Fruit fly (Drosophila melanogaster) ovary, adult (tissue): Measurements from ENCODE around the gene tbrd-1.

Experiments used
- CG17801 ChIP-seq: fragments of 200-800 bp; optimal IDR thresholded peaks from 2 replicates; lab custom pipeline; 2019; ENCODE audit warnings: missing biosample characterization, mild to moderate bottlenecking, missing genetic modification characterization, moderate library complexity; ENCODE audit not compliant: partially characterized antibody

Gene tbrd-1

dm6 chr3R:23876699-23877098, 16.7 kb downstream of the tbrd-1 start:
- no peak for TF ChIP-seq CG17801 (GFP tag; lab: Kevin White, UChicago)

DNA sequence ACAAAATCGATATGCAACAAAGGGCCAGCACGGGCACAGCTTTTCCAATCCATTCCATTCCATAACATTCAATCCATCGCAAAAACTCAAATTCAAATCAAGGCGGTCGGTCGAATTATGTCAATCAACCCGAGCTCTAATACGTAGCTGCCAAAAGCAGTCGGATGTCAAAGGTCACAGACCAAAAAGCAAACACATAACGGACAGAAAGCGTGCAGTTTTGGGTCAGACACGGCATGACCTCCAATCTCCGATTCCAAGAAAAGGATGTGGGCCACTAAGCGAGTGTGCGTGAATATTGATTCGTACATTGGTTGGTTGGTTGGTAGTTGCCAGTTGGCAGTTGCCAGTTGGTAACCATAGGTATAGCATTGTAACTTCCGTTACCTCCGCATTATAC, 18.6 kb downstream of the tbrd-1 start:
- TF ChIP-seq CG17801 (GFP tag; lab: Kevin White, UChicago): no peak

DNA sequence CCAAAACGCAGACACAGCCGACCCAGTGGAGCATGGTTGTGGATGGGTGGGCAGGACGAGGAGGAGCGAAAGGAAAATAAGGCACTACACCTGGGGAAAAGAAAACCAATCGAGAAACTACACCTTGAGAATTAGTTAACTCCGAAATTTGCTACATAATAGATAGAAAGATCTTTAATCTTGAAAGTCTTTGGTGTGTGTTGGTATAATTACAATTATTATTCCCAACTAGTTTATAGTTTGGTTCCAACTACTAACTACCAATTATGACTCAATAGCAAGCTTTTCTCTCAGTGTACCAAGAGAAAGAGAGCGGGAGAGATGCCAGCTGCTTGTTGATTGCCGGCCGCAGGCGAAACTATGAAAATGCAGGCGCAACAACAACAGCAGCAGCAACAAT, 19.2 kb downstream of the tbrd-1 start:
- TF ChIP-seq CG17801 (GFP tag; lab: Kevin White, UChicago): no peak

- TF ChIP-seq CG17801 (GFP tag; lab: Kevin White, UChicago): no peak
These were observed 20.7 kb downstream of the tbrd-1 start for dm6 chr3R:23872606-23873192.

DNA sequence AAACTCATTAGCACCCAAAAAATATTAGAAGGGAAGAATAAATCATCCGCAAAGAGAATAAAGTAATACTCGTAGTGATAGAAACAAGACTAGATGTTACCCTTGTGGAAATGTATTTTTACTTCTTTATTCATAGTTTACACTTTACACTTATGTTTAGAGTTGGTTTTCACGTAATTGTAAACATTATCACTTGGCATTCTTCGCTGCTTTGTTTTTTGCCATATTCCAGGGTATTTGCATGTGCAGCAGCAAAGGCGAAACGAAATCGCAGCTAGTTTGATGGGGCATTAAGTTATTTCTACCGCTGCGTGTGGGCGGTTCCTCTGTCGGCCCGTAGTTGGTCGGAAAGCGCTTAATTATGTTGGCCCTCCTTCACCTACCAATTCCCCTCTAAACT, 21.6 kb downstream of the tbrd-1 start:
- TF ChIP-seq CG17801 (GFP tag; lab: Kevin White, UChicago): no peak

DNA sequence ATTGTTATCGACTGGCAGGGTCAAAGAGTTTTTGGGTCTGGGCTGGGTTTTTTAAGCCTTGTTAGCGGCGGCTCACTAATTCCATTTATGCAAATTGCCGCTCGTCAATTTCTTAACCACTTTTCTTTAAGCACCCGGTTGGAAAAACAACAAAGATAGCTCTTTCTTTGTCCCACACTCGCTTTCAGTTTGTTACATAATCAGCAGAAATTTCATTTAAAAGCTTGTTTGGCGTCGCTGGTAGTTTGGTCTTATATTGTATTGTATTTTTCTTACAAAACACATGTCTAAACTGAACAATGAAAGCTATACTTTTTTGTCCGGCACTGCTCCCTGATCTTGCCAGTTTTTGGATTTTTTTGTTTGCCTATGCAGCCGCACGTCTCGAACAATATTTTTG, 23.4 kb downstream of the tbrd-1 start:
- no peak for TF ChIP-seq CG17801 (GFP tag; lab: Kevin White, UChicago)

dm6 chr3R:23869203-23869892, 24.0 kb downstream of the tbrd-1 start:
- TF ChIP-seq CG17801 (GFP tag; lab: Kevin White, UChicago): no peak

DNA sequence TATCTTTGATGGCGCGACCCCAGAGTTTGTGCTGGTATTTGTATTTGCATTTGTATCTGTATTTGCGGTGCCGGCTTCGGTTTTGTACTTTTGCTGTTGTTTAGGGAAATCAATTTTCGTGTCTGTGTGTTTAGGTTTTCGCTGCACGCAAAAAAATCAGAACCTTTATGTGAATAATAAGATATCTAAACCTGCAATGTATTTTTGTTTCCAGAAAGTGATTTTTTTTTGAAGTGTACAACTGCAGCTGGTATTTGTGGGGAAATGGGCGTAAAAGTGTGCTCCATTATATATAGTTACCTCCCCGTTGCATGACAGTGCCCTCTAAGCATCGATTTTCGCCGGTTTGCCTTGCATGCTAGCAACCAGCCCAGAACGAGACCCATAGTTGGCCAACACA, 25.5 kb downstream of the tbrd-1 start:
- TF ChIP-seq CG17801 (GFP tag; lab: Kevin White, UChicago): no peak

DNA sequence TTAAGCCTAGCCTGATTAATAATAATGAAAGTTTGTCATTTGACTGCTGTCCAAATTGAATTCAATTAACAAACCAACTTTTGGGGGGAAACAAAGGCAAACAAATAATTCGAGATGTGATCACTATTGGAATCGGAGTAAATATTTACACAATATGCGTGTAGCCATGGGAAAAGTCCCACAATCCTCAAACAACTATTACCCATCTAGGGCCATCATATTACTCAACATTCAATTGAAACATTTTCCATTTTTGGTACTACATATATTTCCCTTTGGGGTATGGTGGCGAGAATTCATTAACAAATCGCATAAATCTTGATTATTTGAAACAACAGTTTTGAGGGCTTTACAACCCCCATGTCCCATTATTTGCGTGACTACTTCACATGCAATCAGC, 26.2 kb downstream of the tbrd-1 start:
- TF ChIP-seq CG17801 (GFP tag; lab: Kevin White, UChicago): no peak

DNA sequence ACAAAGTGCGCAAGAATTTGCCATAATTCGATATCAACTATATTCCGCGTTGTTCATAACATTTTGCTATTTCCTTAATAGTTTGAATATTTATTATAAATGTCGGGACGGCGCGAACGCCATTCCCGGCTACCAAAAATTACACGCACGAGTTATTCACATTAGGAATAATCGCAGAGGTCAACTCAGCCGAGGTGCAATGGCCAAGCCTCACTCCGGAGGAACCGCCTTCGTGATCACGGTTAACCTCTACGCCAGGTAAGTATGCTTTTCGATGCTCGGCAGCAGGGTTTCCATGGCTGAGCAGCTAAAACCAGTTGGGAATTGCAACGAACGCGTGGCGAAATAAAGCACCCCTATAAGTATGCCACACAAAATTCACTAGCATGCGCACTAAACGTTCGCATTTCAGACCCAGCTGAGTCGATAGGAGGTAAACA, 34.0 kb downstream of the tbrd-1 start:
- TF ChIP-seq CG17801 (GFP tag; lab: Kevin White, UChicago): peak; percentile 6

- no peak for TF ChIP-seq CG17801 (GFP tag; lab: Kevin White, UChicago)
These were observed 43.8 kb downstream of the tbrd-1 start for dm6 chr3R:23849599-23849998.

dm6 chr3R:23846107-23846506, 47.3 kb downstream of the tbrd-1 start:
- TF ChIP-seq CG17801 (GFP tag; lab: Kevin White, UChicago): no peak
